Worm (Caenorhabditis elegans) whole organism, young adult: Measurements from ENCODE around the gene F13E9.5.

Experiments used
- K12H6.12 ChIP-seq: fragments of 200-800 bp; sonication (Bioruptor generic); optimal IDR thresholded peaks from 2 replicates; lab custom pipeline; 2018; ENCODE audit warnings: mild to moderate bottlenecking, missing genetic modification characterization, missing compliant biosample characterization
- aptf-2 ChIP-seq: fragments of 200-800 bp; sonication (Bioruptor generic); conservative IDR thresholded peaks from 2 replicates; pipeline ENCODE4 v1.3.6; 2022; ENCODE audit warnings: missing genetic modification reagents, missing genetic modification characterization, missing compliant biosample characterization
- egl-18 ChIP-seq: fragments of 200-800 bp; sonication (Bioruptor generic); IDR thresholded peaks from 2 replicates; pipeline ENCODE4 v1.3.6; 2022; ENCODE audit warnings: missing genetic modification reagents, missing genetic modification characterization, missing compliant biosample characterization
- egrh-3 ChIP-seq: fragments of 200-800 bp; sonication (Bioruptor generic); IDR thresholded peaks from 2 replicates; pipeline ENCODE4 v1.3.6; 2022; ENCODE audit warnings: missing genetic modification reagents, missing genetic modification characterization, missing compliant biosample characterization
- lsy-27 ChIP-seq: sonication (generic microtip); optimal IDR thresholded peaks from 2 replicates; lab custom pipeline; 2017; ENCODE audit warnings: missing genetic modification characterization, mild to moderate bottlenecking, missing compliant biosample characterization, antibody characterized with exemption, missing genotype, borderline replicate concordance; ENCODE audit not compliant: insufficient read depth
- unc-62 ChIP-seq: fragments of 150-350 bp; optimal IDR thresholded peaks from 2 replicates; lab custom pipeline; 2014; ENCODE audit warnings: missing biosample characterization, missing genetic modification reagents, missing genetic modification characterization
- zfh-2 ChIP-seq: fragments of 200-800 bp; sonication (Bioruptor generic); conservative IDR thresholded peaks from 2 replicates; pipeline ENCODE4 v1.3.6; 2022; ENCODE audit warnings: missing genetic modification reagents, missing genetic modification characterization, missing compliant biosample characterization
- ztf-18 ChIP-seq: sonication (generic microtip); optimal IDR thresholded peaks from 2 replicates; lab custom pipeline; 2016; ENCODE audit warnings: missing genotype, mild to moderate bottlenecking, missing genetic modification characterization, missing compliant biosample characterization

- TF ChIP-seq unc-62 (GFP tag; lab: Kevin White, UChicago) = no peak
- TF ChIP-seq egl-18 (GFP tag; lab: Robert Waterston, UW) = no peak
- TF ChIP-seq egrh-3 (GFP tag; lab: Robert Waterston, UW) = no peak
- no peak for TF ChIP-seq zfh-2 (GFP tag; lab: Robert Waterston, UW)
- no peak for TF ChIP-seq ztf-18
- no peak for TF ChIP-seq lsy-27 (tag; lab: Kevin White, UChicago)
- TF ChIP-seq K12H6.12 (tag; lab: Kevin White, UChicago) = no peak
- TF ChIP-seq aptf-2 (GFP tag; lab: Robert Waterston, UW) = no peak
Measured at ce11 chrIV:10896512-10896911, 12.3 kb upstream of the F13E9.5 start, which contains the start of gene srlf-13.
